Worm (Caenorhabditis elegans): ENCODE data around the gene C03G6.17.
A peak's percentile ranks its signal among the peaks of the same experiment; 100 is the strongest.
"Not testable (repeated sequence)": the region's sequence is repeated elsewhere in the genome, so short reads cannot be mapped to it uniquely, and the experiment has no call there.

The C03G6.17 gene

DNA sequence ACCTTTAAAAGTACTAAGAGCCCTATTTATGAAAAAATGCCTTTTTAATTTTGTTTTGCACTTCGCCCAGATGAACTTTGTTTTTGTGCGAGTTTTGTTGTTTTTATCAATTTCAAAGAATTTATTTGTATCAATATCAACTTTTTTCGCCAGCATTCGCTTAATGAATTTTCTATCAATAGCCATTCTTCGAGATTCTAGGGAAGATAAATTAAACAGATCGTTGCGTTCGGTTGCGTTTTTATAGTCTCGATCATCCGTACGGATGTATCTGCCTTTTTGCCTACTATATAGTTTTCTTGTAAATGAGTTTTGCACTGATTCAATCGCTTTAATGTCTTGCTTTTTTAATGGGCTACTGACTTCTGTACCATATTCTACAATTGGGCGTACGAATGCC is 35.4 kb downstream of the C03G6.17 start, which contains the start of gene nhr-147:
TSS of gene nhr-147 (plus strand) at position 301 of the 400 bp plus-strand sequence.
- TF ChIP-seq lin-39, R02D3.7, mdl-1 (tag; optimal IDR thresholded peaks at IDR 0.05): not testable (repeated sequence)

DNA sequence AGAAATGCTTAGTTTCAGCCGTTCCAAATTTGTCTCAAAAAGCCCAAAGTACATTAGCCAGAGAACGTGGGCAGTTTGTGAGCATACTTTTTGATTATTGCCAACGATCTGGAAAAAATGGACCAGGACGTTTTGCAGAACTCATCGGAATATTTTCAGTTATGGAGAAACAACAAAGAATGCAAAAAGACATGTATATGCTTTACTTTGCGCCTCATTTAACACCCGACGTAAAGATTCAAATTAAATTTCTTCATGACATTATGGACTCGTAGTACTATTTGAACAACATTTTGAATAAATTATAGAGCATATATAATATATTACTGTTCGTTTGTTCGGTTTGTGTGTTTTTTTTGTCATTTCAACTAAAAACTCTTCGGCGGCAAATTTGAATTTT is 37.4 kb downstream of the C03G6.17 start, which contains the start of gene srh-244:
TSS of gene srh-244 (plus strand) at position 301 of the 400 bp plus-strand sequence.
- TF ChIP-seq crh-2 (tag; optimal IDR thresholded peaks at IDR 0.05): no peak
- TF ChIP-seq nhr-21 (tag; optimal IDR thresholded peaks at IDR 0.05): no peak
- TF ChIP-seq lin-11 (tag; optimal IDR thresholded peaks at IDR 0.05): no peak
- no peak for TF ChIP-seq ZK546.5 (tag; optimal IDR thresholded peaks at IDR 0.05)
- no peak for TF ChIP-seq F13H6.1 (tag; optimal IDR thresholded peaks at IDR 0.05)
- TF ChIP-seq R02D3.7 (tag; optimal IDR thresholded peaks at IDR 0.05): no peak
- no peak for TF ChIP-seq zag-1 (tag; optimal IDR thresholded peaks at IDR 0.05)
- no peak for TF ChIP-seq mbf-1 (tag; optimal IDR thresholded peaks at IDR 0.05)
- no peak for TF ChIP-seq ztf-1 (GFP tag; conservative IDR thresholded peaks at IDR 0.05)
- TF ChIP-seq nhr-25 (tag; optimal IDR thresholded peaks at IDR 0.05): no peak
- no peak for TF ChIP-seq nhr-12 (tag; optimal IDR thresholded peaks at IDR 0.05)
- TF ChIP-seq egl-27 (tag; optimal IDR thresholded peaks at IDR 0.05): no peak

DNA sequence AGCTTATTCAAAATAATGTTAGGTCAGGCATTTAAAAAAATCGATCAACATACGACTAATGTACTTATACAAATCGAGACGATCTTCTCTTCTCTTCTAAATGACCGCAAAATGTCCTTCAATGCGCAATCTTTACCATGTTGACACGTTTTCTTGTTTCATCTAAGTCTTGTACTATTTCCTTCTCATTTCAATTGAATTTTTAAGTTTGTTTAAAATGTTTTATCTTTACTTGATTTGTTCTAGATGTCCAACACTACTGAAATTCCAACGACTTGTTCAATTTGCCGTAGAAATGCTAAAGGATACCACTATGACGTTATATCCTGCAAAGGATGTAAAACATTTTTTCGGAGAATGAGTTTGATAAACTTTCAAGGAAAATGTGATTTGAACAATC is 39.0 kb downstream of the C03G6.17 start, which contains the start of the genes nhr-263 and nhr-148:
TSS of gene nhr-263 (minus strand) at position 101 of the 400 bp plus-strand sequence.
TSS of gene nhr-148 (plus strand) at position 215 of the 400 bp plus-strand sequence.
- no peak for TF ChIP-seq F13H6.1 (tag; optimal IDR thresholded peaks at IDR 0.05)
- TF ChIP-seq sma-9 (GFP tag; optimal IDR thresholded peaks at IDR 0.05): peak; percentile 37
- no peak for TF ChIP-seq sma-9 (tag; optimal IDR thresholded peaks at IDR 0.05)
- TF ChIP-seq ztf-11 (tag; optimal IDR thresholded peaks at IDR 0.05): no peak

DNA sequence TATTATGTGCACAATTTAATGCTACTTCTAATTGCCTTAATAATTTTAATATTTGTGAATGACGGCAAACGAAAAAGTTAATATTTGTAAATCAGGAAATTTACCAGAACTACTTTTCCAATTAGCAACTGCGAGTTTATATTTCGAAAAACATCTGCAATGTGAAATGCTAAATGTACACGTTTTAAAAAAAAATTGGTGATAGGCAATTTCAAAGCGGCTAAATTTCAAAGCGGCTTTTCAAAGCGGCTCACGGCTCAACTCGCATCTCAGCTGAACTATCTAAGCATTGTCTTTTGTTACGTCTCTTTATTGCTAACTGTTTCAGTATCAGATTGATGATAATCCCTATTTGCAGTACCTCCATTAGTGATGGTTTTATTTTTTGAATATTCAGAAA is 41.1 kb downstream of the C03G6.17 start, which contains the start of gene srh-187:
TSS of gene srh-187 (minus strand) at position 101 of the 400 bp plus-strand sequence.
- TF ChIP-seq nhr-23 (tag; optimal IDR thresholded peaks at IDR 0.05) (no peak), R02D3.7 (tag; optimal IDR thresholded peaks at IDR 0.05) (no peak), ama-1 (optimal IDR thresholded peaks at IDR 0.05) (no peak), nhr-11 (tag; optimal IDR thresholded peaks at IDR 0.05) (no peak), sma-9 (GFP tag; optimal IDR thresholded peaks at IDR 0.05) (no peak), sma-9 (tag; optimal IDR thresholded peaks at IDR 0.05) (no peak), fos-1 (tag; optimal IDR thresholded peaks at IDR 0.05) (no peak), ztf-1 (GFP tag; conservative IDR thresholded peaks at IDR 0.05) (no peak), nhr-6 (tag; optimal IDR thresholded peaks at IDR 0.05) (no peak), blmp-1 (tag; optimal IDR thresholded peaks at IDR 0.05; ENCODE audit: insufficient read depth) (no peak), egl-27 (tag; optimal IDR thresholded peaks at IDR 0.05) (no peak), unc-39 (tag; optimal IDR thresholded peaks at IDR 0.05) (no peak), mdl-1 (tag; optimal IDR thresholded peaks at IDR 0.05) (no peak), skn-1 (tag; optimal IDR thresholded peaks at IDR 0.05) (no peak), dmd-4 (tag; optimal IDR thresholded peaks at IDR 0.05) (no peak), unc-55 (GFP tag; optimal IDR thresholded peaks at IDR 0.05) (no peak)

DNA sequence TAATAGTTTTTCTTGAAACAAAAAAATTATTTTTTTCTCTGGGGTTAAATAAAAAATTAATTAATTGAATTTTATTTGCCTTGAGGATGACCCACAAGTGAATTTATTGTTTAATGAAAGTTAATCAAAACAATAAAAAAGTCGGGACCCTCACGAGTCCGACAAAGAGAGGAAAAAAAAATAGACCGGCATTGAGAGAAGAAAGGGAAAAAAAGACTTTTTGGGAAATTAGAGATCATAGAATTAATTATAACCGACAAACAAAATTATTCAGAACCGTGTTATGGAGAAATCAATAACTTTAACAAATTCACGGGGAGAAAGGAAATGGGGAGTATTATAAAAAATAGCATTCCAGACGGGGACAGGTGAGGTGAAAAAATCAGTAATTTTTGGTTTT is 43.7 kb downstream of the C03G6.17 start, which contains the start of gene F10G2.7:
TSS of gene F10G2.7 (minus strand) at position 101 of the 400 bp plus-strand sequence.
- TF ChIP-seq R02D3.7 (tag; optimal IDR thresholded peaks at IDR 0.05); sma-9 (GFP tag; optimal IDR thresholded peaks at IDR 0.05); sma-9 (tag; optimal IDR thresholded peaks at IDR 0.05); fos-1 (tag; optimal IDR thresholded peaks at IDR 0.05): not testable (repeated sequence)

DNA sequence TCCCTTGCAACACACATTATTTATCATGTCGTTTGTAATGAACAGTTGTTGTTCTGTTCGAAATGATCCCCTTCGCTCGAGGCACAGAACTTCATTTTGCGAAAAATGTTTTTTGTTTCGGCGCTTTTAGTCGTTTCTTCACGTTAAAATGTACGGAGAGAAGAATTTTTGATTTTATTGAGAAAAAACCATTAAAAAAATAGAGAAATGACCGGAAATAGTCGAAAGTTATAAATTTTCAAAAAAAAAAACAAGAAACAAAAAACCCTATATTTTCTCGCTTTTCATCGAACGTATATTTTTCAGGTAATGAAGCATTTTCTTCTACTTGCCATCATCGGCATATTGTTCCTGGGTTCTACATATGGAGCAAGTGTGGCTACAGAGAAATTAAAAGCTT is 48.7 kb downstream of the C03G6.17 start, which contains the start of gene F10G2.1:
TSS of gene F10G2.1 (plus strand) at position 301 of the 400 bp plus-strand sequence.
- TF ChIP-seq nhr-11 (tag; optimal IDR thresholded peaks at IDR 0.05) (no peak), F13H6.1 (tag; optimal IDR thresholded peaks at IDR 0.05) (no peak), ZK546.5 (tag; optimal IDR thresholded peaks at IDR 0.05) (no peak), ama-1 (optimal IDR thresholded peaks at IDR 0.05) (no peak), alr-1 (tag; optimal IDR thresholded peaks at IDR 0.05) (no peak), ceh-82 (tag; optimal IDR thresholded peaks at IDR 0.05) (no peak), sma-3 (GFP tag; optimal IDR thresholded peaks at IDR 0.05) (no peak), zag-1 (tag; optimal IDR thresholded peaks at IDR 0.05) (no peak), unc-39 (tag; optimal IDR thresholded peaks at IDR 0.05) (no peak), lsy-2 (tag; optimal IDR thresholded peaks at IDR 0.05) (no peak), R02D3.7 (tag; optimal IDR thresholded peaks at IDR 0.05) (no peak), lin-13 (GFP tag; optimal IDR thresholded peaks at IDR 0.05) (no peak), skn-1 (tag; optimal IDR thresholded peaks at IDR 0.05) (no peak), nhr-10 (tag; optimal IDR thresholded peaks at IDR 0.05) (no peak), mdl-1 (tag; optimal IDR thresholded peaks at IDR 0.05) (no peak), unc-55 (GFP tag; optimal IDR thresholded peaks at IDR 0.05) (no peak), nhr-12 (tag; optimal IDR thresholded peaks at IDR 0.05) (no peak)

Measured in whole organism, L2 larva.